Fruit fly (Drosophila melanogaster) whole organism, embryonic: ENCODE data around the gene Cpr67Fa2.
A peak's percentile ranks its signal among the peaks of the same experiment; 100 is the strongest.

Experiments
- Atf-2 ChIP-seq: fragments of 200-800 bp; sonication (Bioruptor generic); optimal IDR thresholded peaks from 2 replicates; lab custom pipeline; 2016; ENCODE audit warnings: missing biosample characterization, missing genetic modification characterization
- CG12104 ChIP-seq: fragments of 200-800 bp; sonication (Bioruptor generic); optimal IDR thresholded peaks from 3 replicates; lab custom pipeline; 2016; ENCODE audit warnings: missing biosample characterization, missing genetic modification characterization
- CG16813 ChIP-seq: fragments of 200-800 bp; sonication (Bioruptor generic); IDR thresholded peaks from 3 replicates; pipeline ENCODE4 v1.3.6; 2022; ENCODE audit warnings: missing biosample characterization, missing genetic modification characterization; ENCODE audit not compliant: partially characterized antibody
- CG17361 ChIP-seq: fragments of 200-800 bp; sonication (Bioruptor generic); IDR thresholded peaks from 3 replicates; pipeline ENCODE4 v1.3.6; 2022; ENCODE audit warnings: missing biosample characterization, missing genetic modification characterization
- CG18011 ChIP-seq: fragments of 200-800 bp; sonication (Bioruptor generic); optimal IDR thresholded peaks from 2 replicates; lab custom pipeline; 2017; ENCODE audit warnings: missing biosample characterization, missing genetic modification characterization, mild to moderate bottlenecking, moderate library complexity, missing genotype
- CG18619 ChIP-seq: fragments of 200-800 bp; sonication (Bioruptor generic); optimal IDR thresholded peaks from 3 replicates; lab custom pipeline; 2017; ENCODE audit warnings: missing biosample characterization, mild to moderate bottlenecking, missing genetic modification characterization
- CG2678 ChIP-seq: fragments of 200-800 bp; sonication (Bioruptor generic); optimal IDR thresholded peaks from 3 replicates; lab custom pipeline; 2019; ENCODE audit warnings: missing biosample characterization, mild to moderate bottlenecking, missing genetic modification characterization, moderate library complexity
- CG2712 ChIP-seq: fragments of 200-800 bp; optimal IDR thresholded peaks from 3 replicates; lab custom pipeline; 2019; ENCODE audit warnings: missing biosample characterization, mild to moderate bottlenecking, missing genetic modification characterization, moderate library complexity
- CG31365 ChIP-seq: fragments of 200-800 bp; sonication (Bioruptor generic); optimal IDR thresholded peaks from 2 replicates; lab custom pipeline; 2018; ENCODE audit warnings: missing biosample characterization, mild to moderate bottlenecking, missing genetic modification characterization
- CG6791 ChIP-seq: fragments of 200-800 bp; sonication (Bioruptor generic); IDR thresholded peaks from 3 replicates; pipeline ENCODE4 v1.3.6; 2022; ENCODE audit warnings: missing biosample characterization, missing genetic modification characterization; ENCODE audit not compliant: partially characterized antibody
- CG6813 ChIP-seq: fragments of 200-800 bp; sonication (Bioruptor generic); optimal IDR thresholded peaks from 2 replicates; lab custom pipeline; 2017; ENCODE audit warnings: missing biosample characterization, missing genetic modification characterization, mild to moderate bottlenecking, moderate library complexity, missing genetic modification reagents
- CG7372 ChIP-seq: fragments of 200-800 bp; sonication (Bioruptor generic); IDR thresholded peaks from 2 replicates; pipeline ENCODE4 v1.3.6; 2022; ENCODE audit warnings: missing biosample characterization, missing genetic modification characterization
- CG7556 ChIP-seq: fragments of 200-800 bp; sonication (Bioruptor generic); optimal IDR thresholded peaks from 2 replicates; lab custom pipeline; 2017; ENCODE audit warnings: missing biosample characterization, mild to moderate bottlenecking, missing genetic modification characterization
- CG7987 ChIP-seq: fragments of 200-800 bp; sonication (Bioruptor generic); optimal IDR thresholded peaks from 2 replicates; lab custom pipeline; 2018; ENCODE audit warnings: missing biosample characterization, mild to moderate bottlenecking, missing genetic modification characterization, moderate library complexity
- CG9932 ChIP-seq: fragments of 200-800 bp; sonication (Bioruptor generic); IDR thresholded peaks from 2 replicates; pipeline ENCODE4 v1.3.6; 2022; ENCODE audit warnings: missing biosample characterization, missing genetic modification characterization
- CkIIα-i1 ChIP-seq: fragments of 200-800 bp; sonication (Bioruptor generic); IDR thresholded peaks from 2 replicates; pipeline ENCODE4 v1.3.6; 2022; ENCODE audit warnings: missing biosample characterization, missing genetic modification characterization
- CoRest ChIP-seq: fragments of 200-800 bp; sonication (Bioruptor generic); optimal IDR thresholded peaks from 3 replicates; lab custom pipeline; 2018; ENCODE audit warnings: missing biosample characterization, mild to moderate bottlenecking, missing genetic modification characterization, moderate library complexity
- D ChIP-seq, 2 experiments: fragments of 200-800 bp in 1 of 2; fragments of >200 bp in 1 of 2; sonication (Bioruptor generic) in 1 of 2; optimal IDR thresholded peaks; 2 replicates in 1 of 2; 3 replicates in 1 of 2; lab custom pipeline; 2017; ENCODE audit warnings: mild to moderate bottlenecking in 1 of 2, missing biosample characterization in 1 of 2, missing genetic modification characterization in 1 of 2, missing genetic modification reagents in 1 of 2
- Dbx ChIP-seq: fragments of 200-800 bp; sonication (Bioruptor generic); IDR thresholded peaks from 3 replicates; pipeline ENCODE4 v1.3.6; 2022; ENCODE audit warnings: missing biosample characterization, missing genetic modification characterization
- Deaf1 ChIP-seq: fragments of 200-800 bp; optimal IDR thresholded peaks from 3 replicates; lab custom pipeline; 2019; ENCODE audit warnings: missing biosample characterization, mild to moderate bottlenecking, missing genetic modification characterization, moderate library complexity
- Lpt ChIP-seq: fragments of >200 bp; optimal IDR thresholded peaks from 2 replicates; lab custom pipeline; 2018; ENCODE audit warnings: missing biosample characterization, missing genetic modification characterization
- Med ChIP-seq: fragments of 200-800 bp; sonication (Bioruptor generic); peaks from one replicate; lab custom pipeline; 2016; ENCODE audit warnings: missing biosample characterization, missing genetic modification characterization, mild to moderate bottlenecking, inconsistent platforms, moderate library complexity
- Mes4 ChIP-seq: fragments of 200-800 bp; sonication (Bioruptor generic); optimal IDR thresholded peaks from 2 replicates; lab custom pipeline; 2016; ENCODE audit warnings: missing biosample characterization, missing genetic modification characterization
- Pdp1 ChIP-seq, 2 experiments: fragments of 200-800 bp; sonication (Bioruptor generic); optimal IDR thresholded peaks; 3 replicates each; lab custom pipeline; 2016; ENCODE audit warnings: missing biosample characterization in 2 of 2, missing genetic modification characterization in 2 of 2, mild to moderate bottlenecking in 1 of 2, moderate library complexity in 1 of 2
- Rfx ChIP-seq: fragments of 200-800 bp; sonication (Bioruptor generic); IDR thresholded peaks from 2 replicates; pipeline ENCODE4 v1.3.6; 2022; ENCODE audit warnings: missing biosample characterization, missing genetic modification characterization
- Ssrp ChIP-seq: fragments of 200-800 bp; sonication (Bioruptor generic); optimal IDR thresholded peaks from 2 replicates; lab custom pipeline; 2018; ENCODE audit warnings: missing biosample characterization, mild to moderate bottlenecking, missing genetic modification characterization, moderate library complexity
- Trl ChIP-seq, 3 experiments: fragments of >200 bp in 2 of 3; fragments of 200-800 bp in 1 of 3; sonication (Bioruptor generic) in 1 of 3; optimal IDR thresholded peaks; 2 replicates in 1 of 3; 3 replicates in 2 of 3; lab custom pipeline; 2016 to 2017; ENCODE audit warnings: missing biosample characterization in 1 of 3, missing genetic modification characterization in 1 of 3
- al ChIP-seq: fragments of 200-800 bp; sonication (Bioruptor generic); IDR thresholded peaks from 2 replicates; pipeline ENCODE4 v1.3.6; 2022; ENCODE audit warnings: missing biosample characterization, missing genetic modification characterization
- ara ChIP-seq: fragments of 200-800 bp; sonication (Bioruptor generic); IDR thresholded peaks from 2 replicates; pipeline ENCODE4 v1.3.6; 2022; ENCODE audit warnings: missing biosample characterization, missing genetic modification characterization
- chinmo ChIP-seq: fragments of 200-800 bp; sonication (Bioruptor generic); IDR thresholded peaks from 4 replicates; pipeline ENCODE4 v1.3.6; 2022; ENCODE audit warnings: missing biosample characterization, missing genetic modification characterization; ENCODE audit not compliant: partially characterized antibody
- ci ChIP-seq: fragments of 200-800 bp; sonication (Bioruptor generic); IDR thresholded peaks from 3 replicates; pipeline ENCODE4 v1.3.6; 2022; ENCODE audit warnings: missing biosample characterization, missing genetic modification characterization
- cwo ChIP-seq: fragments of 200-800 bp; sonication (Bioruptor generic); optimal IDR thresholded peaks from 3 replicates; lab custom pipeline; 2017; ENCODE audit warnings: missing biosample characterization, missing genetic modification characterization, mild to moderate bottlenecking, moderate library complexity, missing genetic modification reagents
- en ChIP-seq: fragments of 200-800 bp; sonication (Bioruptor generic); optimal IDR thresholded peaks from 2 replicates; lab custom pipeline; 2016; ENCODE audit warnings: missing biosample characterization, missing genetic modification characterization
- gsb-n ChIP-seq: fragments of 200-800 bp; sonication (Bioruptor generic); optimal IDR thresholded peaks from 3 replicates; lab custom pipeline; 2018; ENCODE audit warnings: missing biosample characterization, mild to moderate bottlenecking, missing genetic modification characterization
- ham ChIP-seq: fragments of 200-800 bp; sonication (Bioruptor generic); IDR thresholded peaks from 2 replicates; pipeline ENCODE4 v1.3.6; 2022; ENCODE audit warnings: missing biosample characterization, missing genetic modification characterization
- hbn ChIP-seq: fragments of 200-800 bp; sonication (Bioruptor generic); IDR thresholded peaks from 2 replicates; pipeline ENCODE4 v1.3.6; 2022; ENCODE audit warnings: missing biosample characterization, missing genetic modification characterization; ENCODE audit not compliant: partially characterized antibody
- ken ChIP-seq: fragments of 200-800 bp; sonication (Bioruptor generic); IDR thresholded peaks from 3 replicates; pipeline ENCODE4 v1.3.6; 2022; ENCODE audit warnings: missing biosample characterization, missing genetic modification characterization
- kni ChIP-seq: fragments of 200-800 bp; sonication (Bioruptor generic); optimal IDR thresholded peaks from 3 replicates; lab custom pipeline; 2017; ENCODE audit warnings: mild to moderate bottlenecking, missing biosample characterization, missing genetic modification reagents, missing genetic modification characterization
- lab ChIP-seq: fragments of 200-800 bp; sonication (Bioruptor generic); optimal IDR thresholded peaks from 3 replicates; lab custom pipeline; 2017; ENCODE audit warnings: missing biosample characterization, missing genetic modification characterization, mild to moderate bottlenecking, moderate library complexity, missing genetic modification reagents
- pum ChIP-seq: fragments of 200-800 bp; sonication (Bioruptor generic); optimal IDR thresholded peaks from 2 replicates; lab custom pipeline; 2016; ENCODE audit warnings: missing biosample characterization, missing genetic modification characterization
- tna ChIP-seq: fragments of 200-800 bp; sonication (Bioruptor generic); IDR thresholded peaks from 2 replicates; pipeline ENCODE4 v1.3.6; 2022; ENCODE audit warnings: missing biosample characterization, missing genetic modification characterization; ENCODE audit not compliant: partially characterized antibody
- tup ChIP-seq: fragments of 200-800 bp; sonication (Bioruptor generic); optimal IDR thresholded peaks from 2 replicates; lab custom pipeline; 2016; ENCODE audit warnings: missing biosample characterization, mild to moderate bottlenecking, missing genetic modification characterization, moderate library complexity
- zf30C ChIP-seq: fragments of 200-800 bp; sonication (Bioruptor generic); optimal IDR thresholded peaks from 3 replicates; lab custom pipeline; 2018; ENCODE audit warnings: missing biosample characterization, mild to moderate bottlenecking, missing genetic modification characterization

Cpr67Fa2 gene

DNA sequence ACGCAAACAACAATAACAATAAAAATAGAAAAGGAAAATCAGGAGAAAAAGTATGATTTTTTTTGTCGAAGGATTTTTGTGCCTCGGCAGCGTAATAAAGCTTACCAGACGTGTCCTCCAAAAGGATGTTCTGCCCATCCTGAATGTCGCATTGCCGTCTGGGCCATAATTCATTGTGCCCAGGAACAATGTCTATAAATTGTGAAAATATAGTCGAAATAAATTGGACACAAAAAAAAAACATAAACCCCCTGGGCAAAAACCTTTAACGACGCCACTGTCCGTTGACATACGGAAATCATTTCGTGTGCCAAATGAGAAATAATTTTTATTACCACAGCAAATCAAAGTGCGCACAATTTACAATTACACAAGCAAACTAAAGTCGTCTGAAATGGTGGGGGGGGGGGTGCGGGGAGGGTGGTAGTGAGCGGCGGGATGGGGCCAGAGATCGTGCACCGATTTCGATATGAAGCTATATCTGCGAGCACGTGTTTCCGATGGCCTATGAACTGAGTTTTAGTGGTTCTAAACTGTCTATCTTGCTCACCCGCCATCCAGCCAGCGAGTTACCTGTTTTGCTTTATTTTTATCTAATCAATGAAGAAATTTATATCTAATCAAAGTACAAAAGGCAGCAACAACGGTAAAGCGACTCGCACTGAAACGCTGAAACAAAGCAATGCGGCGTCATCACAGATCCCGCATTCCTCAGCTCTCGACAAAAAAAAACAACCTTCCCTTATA, 24.7 kb upstream of the Cpr67Fa2 start (continued):
- TF ChIP-seq Atf-2 (GFP tag; lab: Kevin White, UChicago) (peak; percentile 23), ci (GFP tag; lab: Robert Waterston, UW) (0 out of 3 replicates have a peak, but pooled peaks have one; percentile 7), CG18011 (GFP tag; lab: Kevin White, UChicago) (peak; percentile 35), CG18619 (peak; percentile 18), chinmo (GFP tag; lab: Robert Waterston, UW) (0 out of 4 replicates have a peak, but pooled peaks have one; percentile 41), Trl (optimal IDR thresholded peaks at IDR 0.05; lab: Kevin White, UChicago) (no peak), Trl (GFP tag; optimal IDR thresholded peaks at IDR 0.05; lab: Kevin White, UChicago) (peak; percentile 35), CG16813 (GFP tag; lab: Robert Waterston, UW) (no peak), CG7556 (GFP tag; lab: Kevin White, UChicago) (peak; percentile 43), CG6813 (GFP tag; lab: Kevin White, UChicago) (peak; percentile 2), CG2712 (no peak)

DNA sequence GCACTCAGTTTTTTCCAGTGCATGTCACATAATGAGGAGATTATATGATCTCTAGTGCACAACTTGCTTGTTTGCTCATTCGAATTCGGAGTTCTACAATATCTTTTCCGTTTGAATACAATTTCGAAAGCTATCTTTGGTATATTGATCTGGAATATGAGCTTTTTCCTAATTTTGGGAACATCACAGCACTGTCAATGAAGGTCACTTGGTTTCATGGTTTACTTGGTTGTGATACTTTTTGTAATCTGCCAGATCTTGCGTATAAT, 24.2 kb upstream of the Cpr67Fa2 start:
- TF ChIP-seq zf30C (GFP tag; lab: Kevin White, UChicago) (peak; percentile 50), hbn (GFP tag; lab: Robert Waterston, UW) (no peak), CG31365 (no peak), Pdp1 (GFP tag; optimal IDR thresholded peaks at IDR 0.05; lab: Kevin White, UChicago) (peak in 1 of 2 experiments; percentile 72)

DNA sequence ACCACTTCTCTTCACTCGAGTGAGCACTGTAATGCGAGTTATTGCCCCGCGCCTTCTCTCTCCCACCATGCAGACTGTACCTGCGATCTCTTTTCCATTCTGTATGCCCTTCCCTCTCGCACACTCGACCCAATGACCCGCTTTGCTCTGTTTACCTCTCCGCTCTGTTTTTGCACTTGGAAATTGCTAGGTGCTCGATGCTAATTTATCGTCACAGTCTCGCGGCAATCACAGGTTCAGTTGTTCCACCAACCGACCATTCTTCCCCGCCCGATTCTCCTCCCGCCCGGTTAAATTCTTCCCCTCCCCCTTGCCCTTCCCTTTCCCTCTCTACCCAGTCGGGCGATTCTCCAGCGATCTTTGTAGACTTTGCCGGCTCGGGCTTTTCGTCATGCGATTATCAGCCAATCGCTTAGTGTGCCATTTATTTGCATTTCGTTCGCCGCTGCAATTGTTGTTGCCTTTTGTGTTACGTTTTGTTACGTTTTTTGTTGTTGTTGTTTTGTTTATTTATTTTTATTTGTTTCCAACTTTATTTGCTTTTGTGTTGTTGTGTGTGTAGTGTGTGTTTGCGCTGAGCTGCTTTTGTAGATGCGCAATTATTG, 23.6 kb upstream of the Cpr67Fa2 start:
- TF ChIP-seq al (GFP tag; lab: Robert Waterston, UW) (no peak), tup (GFP tag; lab: Kevin White, UChicago) (no peak), Mes4 (GFP tag; lab: Kevin White, UChicago) (no peak), CG9932 (GFP tag; lab: Robert Waterston, UW) (peak; percentile 33; the same call in 1 of the 2 replicates), Deaf1 (tag; lab: Kevin White, UChicago) (no peak), tna (GFP tag; lab: Robert Waterston, UW) (peak; percentile 38; the same call in 1 of the 2 replicates), Pdp1 (GFP tag; optimal IDR thresholded peaks at IDR 0.05; lab: Kevin White, UChicago) (no peak), CoRest (tag; lab: Kevin White, UChicago) (no peak), ara (GFP tag; lab: Robert Waterston, UW) (peak; percentile 29; the same call in 1 of the 2 replicates), ham (GFP tag; lab: Robert Waterston, UW) (no peak), CG2678 (no peak), lab (peak; percentile 11), CG6791 (no peak), pum (GFP tag; lab: Kevin White, UChicago) (no peak), CG12104 (GFP tag; lab: Kevin White, UChicago) (peak; percentile 32), Med (GFP tag; lab: Kevin White, UChicago) (peak; percentile 18), D (optimal IDR thresholded peaks at IDR 0.05; lab: Kevin White, UChicago) (no peak), D (GFP tag; optimal IDR thresholded peaks at IDR 0.05; lab: Kevin White, UChicago) (no peak), CG7987 (GFP tag; lab: Kevin White, UChicago) (peak; percentile 55), Ssrp (tag; lab: Kevin White, UChicago) (peak; percentile 13), Lpt (GFP tag; lab: Kevin White, UChicago) (no peak), en (GFP tag; lab: Kevin White, UChicago) (no peak), CG7372 (GFP tag; lab: Robert Waterston, UW) (no peak), kni (no peak), cwo (GFP tag; lab: Kevin White, UChicago) (peak; percentile 41), Dbx (GFP tag; lab: Robert Waterston, UW) (no peak; the same call in 2 of the 3 replicates), CkIIα-i1 (GFP tag; lab: Robert Waterston, UW) (0 out of 2 replicates have a peak, but pooled peaks have one; percentile 16), Rfx (GFP tag; lab: Robert Waterston, UW) (0 out of 2 replicates have a peak, but pooled peaks have one; percentile 5), ken (peak; percentile 44; the same call in 1 of the 3 replicates), CG17361 (GFP tag; lab: Robert Waterston, UW) (no peak), gsb-n (tag; lab: Kevin White, UChicago) (no peak)
